Worm (Caenorhabditis elegans): Measurements from ENCODE around the gene srd-68.
"Not testable (repeated sequence)": the region's sequence is repeated elsewhere in the genome, so short reads cannot be mapped to it uniquely, and the experiment has no call there.

srd-68 gene

DNA sequence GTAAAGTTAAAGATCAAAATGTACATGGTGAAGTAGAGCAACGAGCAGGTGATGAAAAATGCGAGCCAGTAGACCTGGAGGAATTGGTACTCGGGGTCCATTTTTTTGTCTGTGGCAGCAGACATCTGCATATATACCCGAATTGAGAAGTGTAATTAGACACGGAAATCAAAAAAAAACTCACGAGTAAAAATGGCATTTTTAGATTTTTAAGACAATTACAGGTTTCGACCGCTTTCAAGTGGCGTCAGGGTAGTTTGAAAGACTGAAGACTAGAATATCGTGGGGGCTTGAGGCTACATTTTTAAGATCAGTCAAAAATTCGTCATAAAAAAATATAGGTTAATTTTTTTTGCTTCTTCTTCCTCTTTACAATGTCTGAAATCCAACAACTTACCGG lies at the start of gene srd-68:
srd-68 (minus strand) TSS at position 101 of the 400 bp plus-strand sequence.
- TF ChIP-seq mab-5 (tag; optimal IDR thresholded peaks at IDR 0.05) (no peak), blmp-1 (tag; optimal IDR thresholded peaks at IDR 0.05) (no peak)

- TF ChIP-seq elt-3 (tag; optimal IDR thresholded peaks at IDR 0.05): no peak
Measured at ce11 chrV:16951504-16951903, 48.9 kb upstream of the srd-68 start, which contains the start of gene clec-238. clec-238 (plus strand) TSS chrV:16951804.

ce11 chrV:16950036-16950435 lies 47.4 kb upstream of the srd-68 start:
- no peak for TF ChIP-seq nhr-12 (tag; optimal IDR thresholded peaks at IDR 0.05)
- TF ChIP-seq nhr-2 (tag; optimal IDR thresholded peaks at IDR 0.05): no peak
- TF ChIP-seq elt-1 (tag; optimal IDR thresholded peaks at IDR 0.05; ENCODE audit: borderline replicate concordance, insufficient read depth): no peak
- no peak for TF ChIP-seq ceh-83 (GFP tag; optimal IDR thresholded peaks at IDR 0.05)
- TF ChIP-seq ces-1 (GFP tag; optimal IDR thresholded peaks at IDR 0.05): no peak
- no peak for TF ChIP-seq unc-62 (GFP tag; optimal IDR thresholded peaks at IDR 0.05)
- no peak for TF ChIP-seq unc-39 (tag; optimal IDR thresholded peaks at IDR 0.05)
- no peak for TF ChIP-seq sem-2 (GFP tag; optimal IDR thresholded peaks at IDR 0.05)
- TF ChIP-seq ham-2 (GFP tag; optimal IDR thresholded peaks at IDR 0.05): no peak
- no peak for TF ChIP-seq nhr-76 (tag; optimal IDR thresholded peaks at IDR 0.05)
- TF ChIP-seq sptf-1 (tag; optimal IDR thresholded peaks at IDR 0.05): no peak
- TF ChIP-seq cnd-1 (tag; optimal IDR thresholded peaks at IDR 0.05): no peak
- TF ChIP-seq ceh-43 (GFP tag; optimal IDR thresholded peaks at IDR 0.05): no peak

DNA sequence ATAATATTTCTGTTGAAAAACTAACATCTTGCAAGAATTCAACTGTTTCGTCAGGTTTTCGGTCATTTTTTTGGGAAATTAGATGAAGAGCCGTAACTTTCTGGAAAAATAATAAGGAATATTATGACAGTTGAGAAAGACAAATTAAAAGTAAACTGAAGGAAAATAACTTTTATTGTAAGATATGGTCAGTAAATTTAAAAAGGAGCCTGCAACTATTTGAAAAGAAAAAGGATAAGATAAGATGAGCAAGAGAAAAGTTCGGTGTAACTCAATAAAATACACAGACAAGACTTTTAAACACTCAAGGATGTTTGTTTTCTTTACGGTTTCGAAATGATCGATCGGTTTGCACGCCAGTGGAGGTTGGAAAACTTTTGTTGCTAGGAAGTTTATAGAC lies 47.0 kb upstream of the srd-68 start, which contains the start of gene fbxa-111:
fbxa-111 (minus strand) TSS at position 101 of the 400 bp plus-strand sequence.
- not testable (repeated sequence) for TF ChIP-seq cnd-1, nhr-2, mep-1 (tag; optimal IDR thresholded peaks at IDR 0.05)

ce11 chrV:16948011-16948410 lies 45.4 kb upstream of the srd-68 start, which contains the start of gene fbxa-112:
fbxa-112 (minus strand) TSS chrV:16948111.
- TF ChIP-seq hlh-1, snpc-4, cnd-1 (tag; optimal IDR thresholded peaks at IDR 0.05): not testable (repeated sequence)

ce11 chrV:16938731-16939130 lies 36.1 kb upstream of the srd-68 start, which contains the start of gene fbxa-148:
fbxa-148 (plus strand) TSS chrV:16939031.
- TF ChIP-seq mls-2, hlh-1, lsy-2 (tag; optimal IDR thresholded peaks at IDR 0.05): not testable (repeated sequence)

DNA sequence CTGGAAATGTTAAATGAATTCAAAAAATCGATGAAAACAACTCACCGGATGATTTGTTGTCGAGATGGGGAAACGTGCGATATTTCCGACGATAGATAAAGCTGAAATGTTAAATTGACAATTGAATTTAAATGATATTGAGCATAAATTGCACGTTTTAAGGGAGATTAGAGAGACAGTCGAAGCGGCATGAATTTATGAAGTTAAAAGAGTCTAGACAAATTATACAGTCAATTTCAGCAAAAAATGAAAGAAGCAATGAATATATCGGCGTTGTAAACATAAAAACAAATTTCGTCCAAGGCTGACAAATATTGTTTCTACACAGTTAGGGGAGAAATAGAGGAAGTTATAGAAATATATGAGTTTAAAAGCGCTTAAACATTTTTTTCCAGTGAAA lies 24.7 kb upstream of the srd-68 start, which contains the start of gene Y102A5C.36:
Y102A5C.36 (minus strand) TSS at position 101 of the 400 bp plus-strand sequence.
- TF ChIP-seq pha-4 (tag; optimal IDR thresholded peaks at IDR 0.05): no peak
- TF ChIP-seq nhr-12 (tag; optimal IDR thresholded peaks at IDR 0.05): no peak
- no peak for TF ChIP-seq blmp-1 (tag; optimal IDR thresholded peaks at IDR 0.05)
- TF ChIP-seq unc-39 (tag; optimal IDR thresholded peaks at IDR 0.05): no peak
- TF ChIP-seq unc-62 (GFP tag; optimal IDR thresholded peaks at IDR 0.05): no peak
- no peak for TF ChIP-seq ztf-11 (tag; optimal IDR thresholded peaks at IDR 0.05)
- TF ChIP-seq elt-1 (tag; optimal IDR thresholded peaks at IDR 0.05; ENCODE audit: borderline replicate concordance, insufficient read depth): no peak
- no peak for TF ChIP-seq lsy-2 (tag; optimal IDR thresholded peaks at IDR 0.05)
- TF ChIP-seq sem-2 (GFP tag; optimal IDR thresholded peaks at IDR 0.05): no peak
- TF ChIP-seq drap-1 (GFP tag; optimal IDR thresholded peaks at IDR 0.05): no peak
- TF ChIP-seq snpc-4 (tag; optimal IDR thresholded peaks at IDR 0.05): no peak
- no peak for TF ChIP-seq tbx-8 (GFP tag; optimal IDR thresholded peaks at IDR 0.05)
- TF ChIP-seq flh-1 (GFP tag; optimal IDR thresholded peaks at IDR 0.05): no peak
- TF ChIP-seq hlh-1 (tag; optimal IDR thresholded peaks at IDR 0.05): no peak
- no peak for TF ChIP-seq ces-1 (GFP tag; optimal IDR thresholded peaks at IDR 0.05)
- TF ChIP-seq mab-5 (tag; optimal IDR thresholded peaks at IDR 0.05): no peak
- no peak for TF ChIP-seq ham-2 (GFP tag; optimal IDR thresholded peaks at IDR 0.05)

Measured in whole organism, mixed stage, embryonic.